Fruit fly (Drosophila melanogaster) S2 (cell line): ENCODE data around the gene CG15812.

Experiments
- CG8478 ChIP-seq: fragments of >200 bp; optimal IDR thresholded peaks from 2 replicates; lab custom pipeline; 2018
- CTCF ChIP-seq, 2 experiments: fragments of >200 bp; optimal IDR thresholded peaks; 2 replicates each; lab custom pipeline; 2018

dm6 chr3L:3169107-3169506, 9.3 kb downstream of the CG15812 start, which contains the start of the genes CG32278 and CG32281:
- TF ChIP-seq CTCF (optimal IDR thresholded peaks at IDR 0.05; lab: Kevin White, UChicago): no peak
- TF ChIP-seq CG8478 (lab: Kevin White, UChicago): no peak
